Fruit fly (Drosophila melanogaster) whole organism, embryonic: ENCODE measurements around the gene Rbp1-like.

Experiments
- Asciz ChIP-seq: fragments of 200-800 bp; sonication (Bioruptor generic); optimal IDR thresholded peaks from 2 replicates; lab custom pipeline; 2017; ENCODE audit warnings: missing biosample characterization, mild to moderate bottlenecking, missing genetic modification characterization, missing genetic modification reagents
- Awh ChIP-seq: fragments of 200-800 bp; sonication (Bioruptor generic); IDR thresholded peaks from 2 replicates; pipeline ENCODE4, ENCODE4 v1.3.6; 2022; ENCODE audit warnings: missing biosample characterization, missing genetic modification characterization
- CG11398 ChIP-seq: fragments of 200-800 bp; sonication (Bioruptor generic); optimal IDR thresholded peaks from 2 replicates; lab custom pipeline; 2016; ENCODE audit warnings: missing biosample characterization, missing genetic modification characterization
- CG12299 ChIP-seq: fragments of 200-800 bp; sonication (Bioruptor generic); optimal IDR thresholded peaks from 2 replicates; lab custom pipeline; 2018; ENCODE audit warnings: missing biosample characterization, mild to moderate bottlenecking, missing genetic modification characterization
- CG13424 ChIP-seq: fragments of 200-800 bp; sonication (Bioruptor generic); optimal IDR thresholded peaks from 2 replicates; lab custom pipeline; 2019; ENCODE audit warnings: missing biosample characterization, mild to moderate bottlenecking, missing genetic modification characterization, moderate library complexity
- CG1529 ChIP-seq: fragments of 200-800 bp; sonication (Bioruptor generic); optimal IDR thresholded peaks from 3 replicates; lab custom pipeline; 2018; ENCODE audit warnings: missing biosample characterization, missing genetic modification characterization
- CG15601 ChIP-seq: fragments of 200-800 bp; sonication (Bioruptor generic); optimal IDR thresholded peaks from 3 replicates; lab custom pipeline; 2019; ENCODE audit warnings: missing biosample characterization, mild to moderate bottlenecking, missing genetic modification characterization, moderate library complexity
- CG16813 ChIP-seq: fragments of 200-800 bp; sonication (Bioruptor generic); IDR thresholded peaks from 3 replicates; pipeline ENCODE4 v1.3.6; 2022; ENCODE audit warnings: missing biosample characterization, missing genetic modification characterization; ENCODE audit not compliant: partially characterized antibody
- CG17361 ChIP-seq: fragments of 200-800 bp; sonication (Bioruptor generic); IDR thresholded peaks from 3 replicates; pipeline ENCODE4 v1.3.6; 2022; ENCODE audit warnings: missing biosample characterization, missing genetic modification characterization
- CG17829 ChIP-seq: fragments of 200-800 bp; optimal IDR thresholded peaks from 2 replicates; lab custom pipeline; 2019; ENCODE audit warnings: missing biosample characterization, mild to moderate bottlenecking, missing genetic modification characterization, moderate library complexity
- CG2120 ChIP-seq: fragments of 200-800 bp; sonication (Bioruptor generic); optimal IDR thresholded peaks from 3 replicates; lab custom pipeline; 2016; ENCODE audit warnings: missing biosample characterization, missing genetic modification characterization
- CG31441 ChIP-seq: fragments of 200-800 bp; sonication (Bioruptor generic); IDR thresholded peaks from 2 replicates; pipeline ENCODE4 v1.3.6; 2022; ENCODE audit warnings: missing biosample characterization, missing genetic modification characterization
- CG3847 ChIP-seq: fragments of 200-800 bp; sonication (Bioruptor generic); IDR thresholded peaks from 2 replicates; pipeline ENCODE4 v1.3.6; 2022; ENCODE audit warnings: missing biosample characterization, missing genetic modification characterization
- CG3995 ChIP-seq: fragments of 200-800 bp; sonication (Bioruptor generic); optimal IDR thresholded peaks from 3 replicates; lab custom pipeline; 2016; ENCODE audit warnings: missing biosample characterization, missing genetic modification characterization
- CG6683 ChIP-seq: fragments of 200-800 bp; sonication (Bioruptor generic); optimal IDR thresholded peaks from 2 replicates; lab custom pipeline; 2017; ENCODE audit warnings: missing biosample characterization, mild to moderate bottlenecking, missing genetic modification characterization, missing genetic modification reagents
- CG7357 ChIP-seq: fragments of 200-800 bp; sonication (Bioruptor generic); IDR thresholded peaks from 3 replicates; pipeline ENCODE4 v1.3.6; 2022; ENCODE audit warnings: missing biosample characterization, missing genetic modification characterization
- CG8765 ChIP-seq: fragments of 200-800 bp; sonication (Bioruptor generic); IDR thresholded peaks from 2 replicates; pipeline ENCODE4 v1.3.6; 2022; ENCODE audit warnings: missing biosample characterization, missing genetic modification characterization
- CG8924 ChIP-seq: fragments of 200-800 bp; optimal IDR thresholded peaks from 3 replicates; lab custom pipeline; 2019; ENCODE audit warnings: missing biosample characterization, mild to moderate bottlenecking, missing genetic modification characterization, moderate library complexity
- Dek ChIP-seq: fragments of 200-800 bp; sonication (Bioruptor generic); optimal IDR thresholded peaks from 3 replicates; lab custom pipeline; 2019; ENCODE audit warnings: missing biosample characterization, mild to moderate bottlenecking, missing genetic modification characterization, moderate library complexity
- ERR ChIP-seq: fragments of 200-800 bp; sonication (Bioruptor generic); optimal IDR thresholded peaks from 2 replicates; lab custom pipeline; 2016; ENCODE audit warnings: missing biosample characterization, missing genetic modification characterization
- Eip74EF ChIP-seq, 2 experiments: fragments of 200-800 bp in 1 of 2; fragments of >200 bp in 1 of 2; sonication (Bioruptor generic) in 1 of 2; optimal IDR thresholded peaks; 2 replicates each; lab custom pipeline; 2017 to 2019; ENCODE audit warnings: missing biosample characterization in 2 of 2, missing genetic modification characterization in 2 of 2, mild to moderate bottlenecking in 1 of 2, moderate library complexity in 1 of 2
- Ets65A ChIP-seq: fragments of 200-800 bp; sonication (Bioruptor generic); peaks from one replicate; lab custom pipeline; 2016; ENCODE audit warnings: missing biosample characterization, missing genetic modification characterization
- Hr39 ChIP-seq: fragments of >200 bp; optimal IDR thresholded peaks from 2 replicates; lab custom pipeline; 2017
- Hr78 ChIP-seq, 2 experiments: fragments of 200-800 bp in 1 of 2; fragments of >200 bp in 1 of 2; sonication (Bioruptor generic) in 1 of 2; optimal IDR thresholded peaks; 2 replicates each; lab custom pipeline; 2017 to 2019; ENCODE audit warnings: missing biosample characterization in 2 of 2, missing genetic modification characterization in 2 of 2, mild to moderate bottlenecking in 1 of 2, moderate library complexity in 1 of 2
- Lpt ChIP-seq: fragments of >200 bp; optimal IDR thresholded peaks from 2 replicates; lab custom pipeline; 2018; ENCODE audit warnings: missing biosample characterization, missing genetic modification characterization
- Meics ChIP-seq: fragments of 200-800 bp; sonication (Bioruptor generic); optimal IDR thresholded peaks from 2 replicates; lab custom pipeline; 2017; ENCODE audit warnings: missing biosample characterization, mild to moderate bottlenecking, missing genetic modification characterization
- NC2α ChIP-seq: fragments of 200-800 bp; sonication (Bioruptor generic); optimal IDR thresholded peaks from 2 replicates; lab custom pipeline; 2016; ENCODE audit warnings: missing biosample characterization, missing genetic modification characterization
- Optix ChIP-seq: fragments of 200-800 bp; sonication (Bioruptor generic); IDR thresholded peaks from 3 replicates; pipeline ENCODE4 v1.3.6; 2022; ENCODE audit warnings: missing biosample characterization, missing genetic modification characterization
- Ravus ChIP-seq: fragments of 200-800 bp; sonication (Bioruptor generic); IDR thresholded peaks from 2 replicates; pipeline ENCODE4 v1.3.6; 2022; ENCODE audit warnings: missing biosample characterization, missing genetic modification characterization
- Xbp1 ChIP-seq: fragments of 200-800 bp; sonication (Bioruptor generic); optimal IDR thresholded peaks from 3 replicates; lab custom pipeline; 2016; ENCODE audit warnings: missing biosample characterization, mild to moderate bottlenecking, missing genetic modification characterization
- aop ChIP-seq: fragments of 200-800 bp; sonication (Bioruptor generic); IDR thresholded peaks from 2 replicates; pipeline ENCODE4 v1.3.6; 2022; ENCODE audit warnings: missing biosample characterization, missing genetic modification characterization
- az2 ChIP-seq: fragments of 200-800 bp; sonication (Bioruptor generic); optimal IDR thresholded peaks from 3 replicates; lab custom pipeline; 2016; ENCODE audit warnings: missing biosample characterization, missing genetic modification characterization
- cas ChIP-seq: fragments of 200-800 bp; sonication (Bioruptor generic); IDR thresholded peaks from 2 replicates; pipeline ENCODE4 v1.3.6; 2022; ENCODE audit warnings: missing biosample characterization, missing genetic modification characterization
- dmrt11E ChIP-seq: fragments of 200-800 bp; sonication (Bioruptor generic); optimal IDR thresholded peaks from 3 replicates; lab custom pipeline; 2018; ENCODE audit warnings: missing biosample characterization, mild to moderate bottlenecking, missing genetic modification characterization, moderate library complexity
- eve ChIP-seq, 2 experiments: fragments of >200 bp; optimal IDR thresholded peaks; 2 replicates each; lab custom pipeline; 2017; ENCODE audit warnings: missing biosample characterization in 2 of 2, missing genetic modification characterization in 2 of 2
- fd64A ChIP-seq: fragments of 200-800 bp; sonication (Bioruptor generic); optimal IDR thresholded peaks from 3 replicates; lab custom pipeline; 2018; ENCODE audit warnings: missing biosample characterization, mild to moderate bottlenecking, missing genetic modification characterization
- gem ChIP-seq: fragments of 200-800 bp; sonication (Bioruptor generic); optimal IDR thresholded peaks from 2 replicates; lab custom pipeline; 2019; ENCODE audit warnings: missing biosample characterization, mild to moderate bottlenecking, missing genetic modification characterization, moderate library complexity
- grau ChIP-seq: fragments of 200-800 bp; optimal IDR thresholded peaks from 3 replicates; lab custom pipeline; 2019; ENCODE audit warnings: missing biosample characterization, mild to moderate bottlenecking, missing genetic modification characterization, moderate library complexity
- gsb-n ChIP-seq: fragments of 200-800 bp; sonication (Bioruptor generic); optimal IDR thresholded peaks from 3 replicates; lab custom pipeline; 2018; ENCODE audit warnings: missing biosample characterization, mild to moderate bottlenecking, missing genetic modification characterization
- kay ChIP-seq: fragments of 200-800 bp; sonication (Bioruptor generic); optimal IDR thresholded peaks from 2 replicates; lab custom pipeline; 2016; ENCODE audit warnings: missing biosample characterization, missing genetic modification characterization
- kni ChIP-seq: fragments of 200-800 bp; sonication (Bioruptor generic); optimal IDR thresholded peaks from 3 replicates; lab custom pipeline; 2017; ENCODE audit warnings: mild to moderate bottlenecking, missing biosample characterization, missing genetic modification reagents, missing genetic modification characterization
- knrl ChIP-seq: fragments of 200-800 bp; sonication (Bioruptor generic); IDR thresholded peaks from 3 replicates; pipeline ENCODE4 v1.3.6; 2022; ENCODE audit warnings: missing biosample characterization, missing genetic modification characterization; ENCODE audit not compliant: partially characterized antibody
- lab ChIP-seq: fragments of 200-800 bp; sonication (Bioruptor generic); optimal IDR thresholded peaks from 3 replicates; lab custom pipeline; 2017; ENCODE audit warnings: missing biosample characterization, missing genetic modification characterization, mild to moderate bottlenecking, moderate library complexity, missing genetic modification reagents
- lbe ChIP-seq: fragments of 200-800 bp; sonication (Bioruptor generic); optimal IDR thresholded peaks from 2 replicates; lab custom pipeline; 2016; ENCODE audit warnings: missing biosample characterization, mild to moderate bottlenecking, missing genetic modification characterization
- maf-S ChIP-seq: fragments of 200-800 bp; sonication (Bioruptor generic); optimal IDR thresholded peaks from 2 replicates; lab custom pipeline; 2016; ENCODE audit warnings: missing biosample characterization, missing genetic modification characterization
- nom ChIP-seq: fragments of 200-800 bp; sonication (Bioruptor generic); optimal IDR thresholded peaks from 2 replicates; lab custom pipeline; 2017; ENCODE audit warnings: missing biosample characterization, missing genetic modification characterization, mild to moderate bottlenecking, moderate library complexity, missing genetic modification reagents
- pfk ChIP-seq: fragments of 200-800 bp; sonication (Bioruptor generic); optimal IDR thresholded peaks from 2 replicates; lab custom pipeline; 2018; ENCODE audit warnings: missing biosample characterization, mild to moderate bottlenecking, missing genetic modification characterization, moderate library complexity
- scrt ChIP-seq: fragments of 200-800 bp; sonication (Bioruptor generic); optimal IDR thresholded peaks from 2 replicates; lab custom pipeline; 2018; ENCODE audit warnings: missing biosample characterization, mild to moderate bottlenecking, missing genetic modification characterization, moderate library complexity
- slp2 ChIP-seq: fragments of 200-800 bp; sonication (Bioruptor generic); optimal IDR thresholded peaks from 2 replicates; lab custom pipeline; 2016; ENCODE audit warnings: missing biosample characterization, missing genetic modification characterization
- sr ChIP-seq: fragments of 200-800 bp; sonication (Bioruptor generic); IDR thresholded peaks from 3 replicates; pipeline ENCODE4 v1.3.6; 2022; ENCODE audit warnings: missing biosample characterization, missing genetic modification characterization
- tx ChIP-seq: fragments of 200-800 bp; sonication (Bioruptor generic); optimal IDR thresholded peaks from 2 replicates; lab custom pipeline; 2016; ENCODE audit warnings: missing biosample characterization, missing genetic modification characterization
- zf30C ChIP-seq: fragments of 200-800 bp; sonication (Bioruptor generic); optimal IDR thresholded peaks from 3 replicates; lab custom pipeline; 2018; ENCODE audit warnings: missing biosample characterization, mild to moderate bottlenecking, missing genetic modification characterization

Rbp1-like gene

dm6 chrX:13434065-13434464 is 49.4 kb upstream of the Rbp1-like start (continued):
- TF ChIP-seq Awh (GFP tag; lab: Robert Waterston, UW), result no peak
- TF ChIP-seq Ravus, result no peak
- no peak for TF ChIP-seq gsb-n (tag; lab: Kevin White, UChicago)
- no peak for TF ChIP-seq CG8924 (tag; lab: Kevin White, UChicago)
- no peak for TF ChIP-seq NC2α (GFP tag; lab: Kevin White, UChicago)
- no peak for TF ChIP-seq tx
- no peak for TF ChIP-seq maf-S (GFP tag; lab: Kevin White, UChicago)
- TF ChIP-seq Hr39 (lab: Kevin White, UChicago), result no peak
- TF ChIP-seq CG17361 (GFP tag; lab: Robert Waterston, UW), result no peak
- TF ChIP-seq CG6683, result no peak
- no peak for TF ChIP-seq CG17829 (tag; lab: Kevin White, UChicago)
- no peak for TF ChIP-seq pfk
- no peak for TF ChIP-seq CG1529 (GFP tag; lab: Kevin White, UChicago)
- no peak for TF ChIP-seq Hr78 (GFP tag; optimal IDR thresholded peaks at IDR 0.05; lab: Kevin White, UChicago)
- peak; percentile 35; the same call in 1 of the 3 replicates for TF ChIP-seq Optix (GFP tag; lab: Robert Waterston, UW)
- TF ChIP-seq Eip74EF (GFP tag; optimal IDR thresholded peaks at IDR 0.05; lab: Kevin White, UChicago), result no peak
- TF ChIP-seq Xbp1 (GFP tag; lab: Kevin White, UChicago), result no peak
- TF ChIP-seq fd64A (GFP tag; lab: Kevin White, UChicago), result no peak
- no peak for TF ChIP-seq ERR
- TF ChIP-seq Lpt (GFP tag; lab: Kevin White, UChicago), result no peak
- TF ChIP-seq zf30C, result no peak
- peak; percentile 9 for TF ChIP-seq Dek (tag; lab: Kevin White, UChicago)
- no peak for TF ChIP-seq CG7357 (GFP tag; lab: Robert Waterston, UW)
- TF ChIP-seq CG31441 (GFP tag; lab: Robert Waterston, UW), result no peak
- no peak for TF ChIP-seq Ets65A (GFP tag; lab: Kevin White, UChicago)
- TF ChIP-seq kni (GFP tag; lab: Kevin White, UChicago), result no peak
- TF ChIP-seq CG11398 (GFP tag; lab: Kevin White, UChicago), result no peak
- no peak for TF ChIP-seq dmrt11E (tag; lab: Kevin White, UChicago)
- no peak for TF ChIP-seq CG16813
- TF ChIP-seq CG13424 (tag; lab: Kevin White, UChicago), result peak; percentile 19
- TF ChIP-seq scrt (GFP tag; lab: Kevin White, UChicago), result no peak
- TF ChIP-seq sr (GFP tag; lab: Robert Waterston, UW), result no peak
- TF ChIP-seq kay (GFP tag; lab: Kevin White, UChicago), result no peak
- TF ChIP-seq az2 (GFP tag; lab: Kevin White, UChicago), result no peak
- no peak for TF ChIP-seq cas (GFP tag; lab: Robert Waterston, UW)
- TF ChIP-seq CG3995 (GFP tag; lab: Kevin White, UChicago), result no peak
- no peak for TF ChIP-seq nom (GFP tag; lab: Kevin White, UChicago)
- peak; percentile 34 for TF ChIP-seq gem
- TF ChIP-seq aop (GFP tag; lab: Robert Waterston, UW), result no peak
- no peak for TF ChIP-seq CG12299
- no peak for TF ChIP-seq eve (GFP tag; optimal IDR thresholded peaks at IDR 0.05; lab: Kevin White, UChicago)
- TF ChIP-seq knrl (GFP tag; lab: Robert Waterston, UW), result no peak
- no peak for TF ChIP-seq CG15601 (tag; lab: Kevin White, UChicago)
- TF ChIP-seq Meics (GFP tag; lab: Kevin White, UChicago), result peak; percentile 32
- TF ChIP-seq Asciz (GFP tag; lab: Kevin White, UChicago), result no peak
- TF ChIP-seq lbe (GFP tag; lab: Kevin White, UChicago), result no peak
- TF ChIP-seq CG3847 (GFP tag; lab: Robert Waterston, UW), result no peak
- TF ChIP-seq CG8765 (GFP tag; lab: Robert Waterston, UW), result no peak
- peak; percentile 37 for TF ChIP-seq CG2120 (GFP tag; lab: Kevin White, UChicago)
- TF ChIP-seq slp2 (GFP tag; lab: Kevin White, UChicago), result no peak
- TF ChIP-seq lab, result peak; percentile 58
- no peak for TF ChIP-seq grau (tag; lab: Kevin White, UChicago)
